Fruit fly (Drosophila melanogaster) whole organism, prepupa: ENCODE measurements around the gene ea.

Source experiments
- CG11902 ChIP-seq: fragments of 200-800 bp; sonication (Bioruptor generic); optimal IDR thresholded peaks from 3 replicates; lab custom pipeline; 2016; ENCODE audit warnings: missing biosample characterization, missing genetic modification characterization
- CG15336 ChIP-seq: fragments of 200-800 bp; sonication (Bioruptor generic); IDR thresholded peaks from 2 replicates; pipeline ENCODE4 v1.3.6; 2022; ENCODE audit warnings: missing biosample characterization, missing genetic modification characterization
- CG3919 ChIP-seq: fragments of 200-800 bp; sonication (Bioruptor generic); optimal IDR thresholded peaks from 3 replicates; lab custom pipeline; 2016; ENCODE audit warnings: missing biosample characterization, missing genetic modification characterization
- CG8319 ChIP-seq: fragments of 200-800 bp; sonication (Bioruptor generic); optimal IDR thresholded peaks from 3 replicates; lab custom pipeline; 2016; ENCODE audit warnings: missing biosample characterization, missing genetic modification characterization
- Hr4 ChIP-seq: fragments of 200-800 bp; sonication (Bioruptor generic); optimal IDR thresholded peaks from 3 replicates; lab custom pipeline; 2016; ENCODE audit warnings: missing biosample characterization, missing genetic modification characterization
- OdsH ChIP-seq: fragments of 200-800 bp; sonication (Bioruptor generic); optimal IDR thresholded peaks from 3 replicates; lab custom pipeline; 2016; ENCODE audit warnings: missing biosample characterization, missing genetic modification characterization
- Sox102F ChIP-seq: fragments of 200-800 bp; sonication (Bioruptor generic); optimal IDR thresholded peaks from 2 replicates; lab custom pipeline; 2016; ENCODE audit warnings: missing biosample characterization, mild to moderate bottlenecking, missing genetic modification characterization
- acj6 ChIP-seq: fragments of 200-800 bp; sonication (Bioruptor generic); optimal IDR thresholded peaks from 3 replicates; lab custom pipeline; 2016; ENCODE audit warnings: missing biosample characterization, missing genetic modification characterization
- eg ChIP-seq: fragments of 200-800 bp; sonication (Bioruptor generic); IDR thresholded peaks from 3 replicates; pipeline ENCODE4 v1.3.6; 2022; ENCODE audit warnings: missing biosample characterization, missing genetic modification characterization

DNA sequence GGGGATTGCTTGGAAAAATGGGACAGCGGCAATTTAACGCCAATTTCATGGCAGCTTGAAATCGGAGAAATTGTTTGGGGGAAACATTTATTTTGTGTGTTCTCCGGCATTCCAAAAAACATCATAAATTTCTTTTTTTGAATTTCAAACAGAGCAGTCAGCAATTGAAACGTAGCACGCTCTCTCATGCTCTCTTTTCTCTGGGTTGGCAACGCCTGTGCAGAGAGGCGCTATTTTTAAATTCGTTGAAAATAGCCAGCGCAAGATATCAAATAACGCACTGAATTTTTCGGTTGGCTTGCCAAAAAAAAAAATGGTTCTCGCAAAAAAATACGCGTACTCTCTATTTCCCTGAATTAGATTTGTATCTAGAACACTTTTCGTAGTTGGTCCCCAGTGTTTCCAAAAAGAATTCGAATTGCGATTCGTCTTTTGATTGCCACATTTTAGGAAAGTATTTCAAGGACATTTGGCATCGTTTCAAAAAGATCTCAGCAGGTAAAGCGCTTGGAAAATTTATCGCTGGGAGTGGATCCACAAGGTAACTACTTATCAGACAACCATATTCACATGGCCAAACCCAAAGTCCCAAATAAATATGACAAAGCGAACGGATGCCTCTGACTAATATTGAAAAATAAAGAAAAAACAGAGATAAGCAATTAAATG is 42.4 kb upstream of the ea start:
- no peak for TF ChIP-seq eg (GFP tag; lab: Robert Waterston, UW)
- no peak for TF ChIP-seq Sox102F (GFP tag; lab: Kevin White, UChicago)
- TF ChIP-seq CG3919 (GFP tag; lab: Kevin White, UChicago) = no peak
- TF ChIP-seq CG8319 (GFP tag; lab: Kevin White, UChicago) = no peak
- TF ChIP-seq acj6 (GFP tag; lab: Kevin White, UChicago) = no peak
- no peak for TF ChIP-seq OdsH (GFP tag; lab: Kevin White, UChicago)
- TF ChIP-seq Hr4 (GFP tag; lab: Kevin White, UChicago) = no peak
- TF ChIP-seq CG11902 (GFP tag; lab: Kevin White, UChicago) = no peak
- TF ChIP-seq CG15336 (GFP tag; lab: Robert Waterston, UW) = no peak
